Worm (Caenorhabditis elegans): ENCODE results near the gene T26A5.6.

Gene T26A5.6

DNA sequence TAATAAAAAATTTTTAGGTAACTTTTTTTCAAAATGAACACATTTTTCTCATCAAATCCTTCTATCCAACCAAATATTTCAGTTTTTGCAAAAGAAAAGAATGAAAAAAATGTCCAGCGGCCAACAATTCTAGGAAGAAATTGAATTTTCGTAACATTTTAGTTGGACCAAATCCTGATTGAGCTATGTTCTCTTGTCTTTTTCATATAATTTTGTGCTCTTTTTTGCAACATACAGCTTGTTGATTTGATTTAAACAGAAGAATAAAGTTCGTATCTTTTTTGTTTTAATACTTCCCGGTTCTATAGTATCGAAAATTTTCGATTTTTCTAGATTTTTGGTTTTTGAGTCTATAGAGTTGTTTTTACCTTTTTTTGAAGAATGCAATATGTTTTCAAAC, 51.1 kb downstream of the T26A5.6 start:
- TF ChIP-seq sox-4 (tag; optimal IDR thresholded peaks at IDR 0.05), result no peak
- no peak for TF ChIP-seq madf-2 (tag; optimal IDR thresholded peaks at IDR 0.05)
- TF ChIP-seq dve-1 (tag; optimal IDR thresholded peaks at IDR 0.05), result no peak
- TF ChIP-seq ztf-16 (tag; optimal IDR thresholded peaks at IDR 0.05), result no peak
- TF ChIP-seq ceh-19 (GFP tag; optimal IDR thresholded peaks at IDR 0.05), result no peak
- TF ChIP-seq rnt-1 (tag; optimal IDR thresholded peaks at IDR 0.05), result no peak
- TF ChIP-seq unc-55 (GFP tag; optimal IDR thresholded peaks at IDR 0.05), result no peak
- TF ChIP-seq sox-2 (GFP tag; IDR thresholded peaks at IDR 0.05), result no peak
- TF ChIP-seq lin-11 (tag; optimal IDR thresholded peaks at IDR 0.05), result no peak
- no peak for TF ChIP-seq ceh-31 (tag; optimal IDR thresholded peaks at IDR 0.05)
- no peak for TF ChIP-seq pha-4 (tag; optimal IDR thresholded peaks at IDR 0.05)
- TF ChIP-seq syd-9 (tag; optimal IDR thresholded peaks at IDR 0.05), result no peak
- no peak for TF ChIP-seq hlh-6 (tag; optimal IDR thresholded peaks at IDR 0.05)
- TF ChIP-seq ceh-45 (GFP tag; IDR thresholded peaks at IDR 0.05), result no peak
- no peak for TF ChIP-seq tbx-2 (tag; optimal IDR thresholded peaks at IDR 0.05)
- TF ChIP-seq ahr-1 (tag; optimal IDR thresholded peaks at IDR 0.05), result no peak
- no peak for TF ChIP-seq F13H6.1 (tag; optimal IDR thresholded peaks at IDR 0.05)

Measured in whole organism, late embryonic.